Worm (Caenorhabditis elegans): ENCODE data around the gene F58H7.1.

ce11 chrIV:961862-962261, 26.2 kb upstream of the F58H7.1 start:
- TF ChIP-seq med-1 (GFP tag; optimal IDR thresholded peaks at IDR 0.05; ENCODE audit: insufficient read depth) = no peak
- TF ChIP-seq flt-1 (GFP tag; IDR thresholded peaks at IDR 0.05) = no peak
- no peak for TF ChIP-seq ztf-23 (GFP tag; IDR thresholded peaks at IDR 0.05)
- no peak for TF ChIP-seq klf-2 (GFP tag; conservative IDR thresholded peaks at IDR 0.05)
- TF ChIP-seq T22C8.4 (GFP tag; IDR thresholded peaks at IDR 0.05) = no peak
- no peak for TF ChIP-seq ztf-29 (GFP tag; IDR thresholded peaks at IDR 0.05)
- no peak for TF ChIP-seq tab-1 (GFP tag; IDR thresholded peaks at IDR 0.05)
- no peak for TF ChIP-seq ref-1 (GFP tag; conservative IDR thresholded peaks at IDR 0.05)

All from whole organism, midembryonic.